Fruit fly (Drosophila melanogaster) S2 (cell line): ENCODE results near the gene Diedel2.

Experiments used
- CG8478 ChIP-seq: fragments of >200 bp; optimal IDR thresholded peaks from 2 replicates; lab custom pipeline; 2018
- CTCF ChIP-seq, 2 experiments: fragments of >200 bp; optimal IDR thresholded peaks; 2 replicates each; lab custom pipeline; 2018

dm6 chr3R:29562579-29562978 lies 45.7 kb upstream of the Diedel2 start:
- no peak for TF ChIP-seq CG8478 (lab: Kevin White, UChicago)
- no peak for TF ChIP-seq CTCF (optimal IDR thresholded peaks at IDR 0.05; lab: Kevin White, UChicago)
